Fruit fly (Drosophila melanogaster) whole organism, adult: Measurements from ENCODE around the gene CG32163.

Experiments
- CG11617 ChIP-seq: fragments of 200-800 bp; sonication (Bioruptor generic); optimal IDR thresholded peaks from 2 replicates; lab custom pipeline; 2017; ENCODE audit warnings: mild to moderate bottlenecking, missing biosample characterization, missing genetic modification reagents, missing genetic modification characterization
- CG12768 ChIP-seq: fragments of 200-800 bp; sonication (Bioruptor generic); optimal IDR thresholded peaks from 2 replicates; lab custom pipeline; 2017; ENCODE audit warnings: missing biosample characterization, missing genetic modification characterization, mild to moderate bottlenecking, moderate library complexity, missing genetic modification reagents
- CG14711 ChIP-seq: fragments of 200-800 bp; sonication (Bioruptor generic); optimal IDR thresholded peaks from 2 replicates; lab custom pipeline; 2018; ENCODE audit warnings: missing biosample characterization, mild to moderate bottlenecking, missing genetic modification characterization, moderate library complexity
- CG1620 ChIP-seq: fragments of 200-800 bp; sonication (Bioruptor generic); optimal IDR thresholded peaks from 2 replicates; lab custom pipeline; 2016; ENCODE audit warnings: missing biosample characterization, missing genetic modification characterization
- CG33017 ChIP-seq: fragments of 200-800 bp; sonication (Bioruptor generic); optimal IDR thresholded peaks from 2 replicates; lab custom pipeline; 2018; ENCODE audit warnings: missing biosample characterization, mild to moderate bottlenecking, missing genetic modification characterization, moderate library complexity
- CG5204 ChIP-seq: fragments of 200-800 bp; sonication (Bioruptor generic); optimal IDR thresholded peaks from 2 replicates; lab custom pipeline; 2016; ENCODE audit warnings: missing biosample characterization, missing genetic modification characterization
- CG7045 ChIP-seq: fragments of 200-800 bp; sonication (Bioruptor generic); optimal IDR thresholded peaks from 2 replicates; lab custom pipeline; 2017; ENCODE audit warnings: missing biosample characterization, mild to moderate bottlenecking, missing genetic modification characterization
- CG7101 ChIP-seq: fragments of 200-800 bp; sonication (Bioruptor generic); optimal IDR thresholded peaks from 2 replicates; lab custom pipeline; 2018; ENCODE audit warnings: missing biosample characterization, mild to moderate bottlenecking, missing genetic modification characterization, moderate library complexity
- Clk ChIP-seq: fragments of 200-800 bp; sonication (Bioruptor generic); optimal IDR thresholded peaks from 2 replicates; lab custom pipeline; 2017; ENCODE audit warnings: missing biosample characterization, missing genetic modification characterization
- Crg-1 ChIP-seq: fragments of 200-800 bp; sonication (Bioruptor generic); optimal IDR thresholded peaks from 2 replicates; lab custom pipeline; 2016; ENCODE audit warnings: missing biosample characterization, missing genetic modification characterization
- Hr96 ChIP-seq: fragments of 200-800 bp; sonication (Bioruptor generic); optimal IDR thresholded peaks from 2 replicates; lab custom pipeline; 2016; ENCODE audit warnings: missing biosample characterization, missing genetic modification characterization
- Mnt ChIP-seq: fragments of 200-800 bp; sonication (Bioruptor generic); optimal IDR thresholded peaks from 2 replicates; lab custom pipeline; 2016; ENCODE audit warnings: missing biosample characterization, mild to moderate bottlenecking, missing genetic modification characterization
- bab1 ChIP-seq: fragments of 200-800 bp; sonication (Bioruptor generic); optimal IDR thresholded peaks from 3 replicates; lab custom pipeline; 2019; ENCODE audit warnings: missing biosample characterization, mild to moderate bottlenecking, missing genetic modification characterization, moderate library complexity
- cic ChIP-seq: fragments of 200-800 bp; sonication (Bioruptor generic); optimal IDR thresholded peaks from 2 replicates; lab custom pipeline; 2017; ENCODE audit warnings: missing biosample characterization, mild to moderate bottlenecking, missing genetic modification characterization, moderate library complexity
- cnc ChIP-seq, 2 experiments: fragments of >200 bp; optimal IDR thresholded peaks; 2 replicates each; lab custom pipeline; 2017
- kay ChIP-seq: fragments of 200-800 bp; sonication (Bioruptor generic); peaks from one replicate; lab custom pipeline; 2016; ENCODE audit warnings: missing biosample characterization, missing genetic modification characterization, borderline replicate concordance
- ovo ChIP-seq: fragments of 200-800 bp; sonication (Bioruptor generic); optimal IDR thresholded peaks from 2 replicates; lab custom pipeline; 2016; ENCODE audit warnings: missing biosample characterization, missing genetic modification characterization
- pad ChIP-seq: fragments of 200-800 bp; sonication (Bioruptor generic); optimal IDR thresholded peaks from 3 replicates; lab custom pipeline; 2017; ENCODE audit warnings: missing biosample characterization, missing genetic modification characterization, mild to moderate bottlenecking, moderate library complexity, missing genetic modification reagents
- tj ChIP-seq: fragments of 200-800 bp; sonication (Bioruptor generic); optimal IDR thresholded peaks from 3 replicates; lab custom pipeline; 2017; ENCODE audit warnings: missing biosample characterization, mild to moderate bottlenecking, missing genetic modification characterization, moderate library complexity
- toe ChIP-seq: fragments of 200-800 bp; sonication (Bioruptor generic); optimal IDR thresholded peaks from 2 replicates; lab custom pipeline; 2016; ENCODE audit warnings: missing biosample characterization, missing genetic modification characterization

Gene CG32163

dm6 chr3L:16571739-16572063, 15.3 kb upstream of the CG32163 start:
- TF ChIP-seq CG1620 (GFP tag; lab: Kevin White, UChicago), result no peak
- TF ChIP-seq tj (GFP tag; lab: Kevin White, UChicago), result peak; percentile 89

DNA sequence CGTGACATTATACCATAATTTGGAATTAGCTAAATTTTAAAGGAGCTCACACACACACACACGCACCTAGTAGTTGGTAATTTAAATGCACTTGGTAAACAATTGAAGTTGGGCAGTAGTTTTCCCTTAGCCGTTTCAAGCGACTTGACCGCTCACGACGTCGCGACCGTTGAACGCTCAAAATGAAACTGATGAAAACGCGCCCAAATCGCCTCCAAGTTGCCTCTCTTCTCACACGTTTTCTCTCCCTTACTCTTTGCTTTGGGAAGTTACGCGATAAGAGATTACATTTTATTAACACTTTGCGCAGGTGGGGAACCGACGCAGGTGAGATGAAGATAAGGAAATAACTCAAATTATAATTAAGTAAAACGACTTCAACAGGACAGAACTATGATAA, 14.7 kb upstream of the CG32163 start:
- no peak for TF ChIP-seq bab1
- TF ChIP-seq Clk (GFP tag; lab: Kevin White, UChicago), result no peak
- TF ChIP-seq CG7101 (tag; lab: Kevin White, UChicago), result no peak
- no peak for TF ChIP-seq ovo (GFP tag; lab: Kevin White, UChicago)
- TF ChIP-seq toe (GFP tag; lab: Kevin White, UChicago), result no peak
- peak; percentile 22 for TF ChIP-seq Mnt (GFP tag; lab: Kevin White, UChicago)
- no peak for TF ChIP-seq cic (GFP tag; lab: Kevin White, UChicago)
- no peak for TF ChIP-seq cnc (optimal IDR thresholded peaks at IDR 0.05; lab: Kevin White, UChicago)
- no peak for TF ChIP-seq CG1620 (GFP tag; lab: Kevin White, UChicago)
- TF ChIP-seq CG11617, result no peak
- TF ChIP-seq tj (GFP tag; lab: Kevin White, UChicago), result no peak
- peak; percentile 33 for TF ChIP-seq CG12768 (GFP tag; lab: Kevin White, UChicago)
- TF ChIP-seq pad (GFP tag; lab: Kevin White, UChicago), result peak; percentile 11
- no peak for TF ChIP-seq CG14711 (tag; lab: Kevin White, UChicago)
- TF ChIP-seq CG7045 (GFP tag; lab: Kevin White, UChicago), result no peak
- no peak for TF ChIP-seq Hr96
- TF ChIP-seq Crg-1 (GFP tag; lab: Kevin White, UChicago), result no peak
- peak; percentile 60 for TF ChIP-seq kay
- no peak for TF ChIP-seq CG5204
- TF ChIP-seq CG33017 (tag; lab: Kevin White, UChicago), result no peak

- peak; percentile 8 for TF ChIP-seq cic (GFP tag; lab: Kevin White, UChicago)
- TF ChIP-seq CG12768 (GFP tag; lab: Kevin White, UChicago), result peak; percentile 3
These were observed 13.7 kb upstream of the CG32163 start, which contains the start of gene Mipp1 for dm6 chr3L:16573234-16573633. Mipp1 (minus strand) TSS chr3L:16573334.

DNA sequence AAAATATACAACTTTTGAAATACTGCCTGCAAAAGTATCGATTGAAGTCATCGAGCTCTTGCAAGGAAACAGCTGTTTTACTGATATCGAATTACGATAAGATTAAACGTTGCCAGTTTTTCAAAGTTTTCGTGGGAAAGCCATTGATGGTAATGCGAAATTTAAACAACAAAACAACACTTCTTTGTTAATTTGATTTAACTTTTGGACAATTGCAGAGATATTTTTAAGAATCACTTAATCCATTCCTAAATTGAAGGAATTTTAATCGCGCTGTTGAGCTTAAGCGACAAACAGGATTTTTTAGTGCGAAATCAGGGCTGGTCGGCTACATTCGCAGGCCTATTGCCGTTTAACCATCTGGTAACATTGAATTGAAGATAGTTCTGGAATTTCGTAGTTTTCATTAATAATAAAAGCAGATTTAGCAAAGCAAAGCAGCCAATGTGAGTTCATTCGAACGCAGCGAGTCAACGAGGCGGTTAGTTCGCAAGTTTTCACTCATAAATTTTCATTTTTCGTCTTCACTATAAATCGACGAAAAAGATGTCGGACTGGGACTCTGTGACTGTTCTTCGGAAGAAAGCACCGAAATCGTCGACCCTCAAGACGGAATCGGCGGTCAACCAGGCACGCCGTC, 12.5 kb upstream of the CG32163 start, which contains the start of gene mbf1:
TSS of gene mbf1 (plus strand) at position 130 of the 640 bp plus-strand sequence.
- TF ChIP-seq pad (GFP tag; lab: Kevin White, UChicago), result no peak
- TF ChIP-seq cic (GFP tag; lab: Kevin White, UChicago), result peak; percentile 22
- TF ChIP-seq Hr96, result no peak
- TF ChIP-seq toe (GFP tag; lab: Kevin White, UChicago), result no peak
- TF ChIP-seq bab1, result peak; percentile 63
- no peak for TF ChIP-seq Crg-1 (GFP tag; lab: Kevin White, UChicago)
- no peak for TF ChIP-seq CG12768 (GFP tag; lab: Kevin White, UChicago)
- peak; percentile 15 for TF ChIP-seq tj (GFP tag; lab: Kevin White, UChicago)
- no peak for TF ChIP-seq CG5204
- peak; percentile 39 for TF ChIP-seq Mnt (GFP tag; lab: Kevin White, UChicago)
- TF ChIP-seq CG1620 (GFP tag; lab: Kevin White, UChicago), result peak; percentile 13
- TF ChIP-seq kay, result peak; percentile 93
- no peak for TF ChIP-seq cnc (optimal IDR thresholded peaks at IDR 0.05; lab: Kevin White, UChicago)
- no peak for TF ChIP-seq ovo (GFP tag; lab: Kevin White, UChicago)
- peak; percentile 8 for TF ChIP-seq CG7101 (tag; lab: Kevin White, UChicago)
- peak; percentile 44 for TF ChIP-seq CG11617
- TF ChIP-seq CG7045 (GFP tag; lab: Kevin White, UChicago), result no peak
- TF ChIP-seq Clk (GFP tag; lab: Kevin White, UChicago), result no peak
- no peak for TF ChIP-seq CG33017 (tag; lab: Kevin White, UChicago)
- TF ChIP-seq CG14711 (tag; lab: Kevin White, UChicago), result no peak

DNA sequence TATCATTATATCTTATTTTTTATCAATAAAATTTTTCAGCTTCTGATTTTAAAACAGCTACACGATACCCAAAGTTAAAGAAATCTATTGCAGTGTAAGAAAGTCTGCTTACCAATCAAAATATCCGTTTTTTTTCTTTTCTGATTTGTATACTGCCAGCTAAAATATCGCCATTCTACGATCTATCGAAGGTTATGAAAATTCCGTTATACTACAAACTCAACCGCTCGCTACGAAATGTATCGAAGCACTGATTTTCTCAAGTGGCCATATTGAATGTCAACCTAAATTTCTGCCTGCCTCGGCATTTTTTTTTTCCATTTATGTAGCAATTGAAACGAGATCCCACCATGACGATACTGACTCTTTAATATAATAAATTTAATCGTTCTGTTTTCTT, 6.9 kb upstream of the CG32163 start, which contains the start of gene nxf2:
TSS of gene nxf2 (minus strand) at position 258 of the 400 bp plus-strand sequence.
- TF ChIP-seq tj (GFP tag; lab: Kevin White, UChicago) (peak; percentile 98), CG33017 (tag; lab: Kevin White, UChicago) (no peak), bab1 (peak; percentile 65), ovo (GFP tag; lab: Kevin White, UChicago) (peak; percentile 54)

DNA sequence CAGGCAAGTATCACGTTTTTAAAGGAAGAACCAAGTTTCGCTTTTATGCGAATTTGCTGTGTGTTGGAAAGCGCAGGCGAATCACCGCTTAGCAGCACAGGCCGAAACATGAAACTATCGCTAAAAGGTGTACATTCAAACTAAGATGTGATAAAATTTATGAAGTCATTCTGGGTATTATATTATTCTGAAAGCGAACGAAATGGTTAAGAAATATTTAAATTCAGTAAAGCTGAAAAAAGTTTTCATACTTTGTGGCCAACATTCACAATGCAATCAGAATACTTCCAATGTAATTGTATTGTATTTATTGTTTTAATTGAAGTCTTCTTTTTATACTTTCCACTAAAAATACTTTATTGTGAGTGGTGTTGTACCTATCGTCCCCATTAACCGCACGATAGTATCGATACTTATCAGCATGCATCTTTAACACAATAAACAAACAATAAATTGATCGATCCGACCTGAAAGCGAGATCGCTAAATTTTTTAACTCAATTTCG, 5.7 kb upstream of the CG32163 start, which contains the start of gene Smn:
TSS of gene Smn (minus strand) at position 347 of the 505 bp plus-strand sequence.
- peak; percentile 47 for TF ChIP-seq CG14711 (tag; lab: Kevin White, UChicago)
- TF ChIP-seq CG11617, result peak; percentile 63
- peak; percentile 34 for TF ChIP-seq ovo (GFP tag; lab: Kevin White, UChicago)
- peak; percentile 4 for TF ChIP-seq Clk (GFP tag; lab: Kevin White, UChicago)
- no peak for TF ChIP-seq Hr96
- TF ChIP-seq cnc (optimal IDR thresholded peaks at IDR 0.05; lab: Kevin White, UChicago), result no peak
- TF ChIP-seq Crg-1 (GFP tag; lab: Kevin White, UChicago), result peak; percentile 82
- TF ChIP-seq CG1620 (GFP tag; lab: Kevin White, UChicago), result peak; percentile 56
- peak; percentile 28 for TF ChIP-seq tj (GFP tag; lab: Kevin White, UChicago)
- peak; percentile 68 for TF ChIP-seq bab1
- no peak for TF ChIP-seq CG5204
- peak; percentile 69 for TF ChIP-seq pad (GFP tag; lab: Kevin White, UChicago)
- peak; percentile 64 for TF ChIP-seq CG7101 (tag; lab: Kevin White, UChicago)
- peak; percentile 54 for TF ChIP-seq CG33017 (tag; lab: Kevin White, UChicago)
- TF ChIP-seq cic (GFP tag; lab: Kevin White, UChicago), result no peak
- TF ChIP-seq CG7045 (GFP tag; lab: Kevin White, UChicago), result no peak
- TF ChIP-seq kay, result no peak
- TF ChIP-seq Mnt (GFP tag; lab: Kevin White, UChicago), result peak; percentile 49
- TF ChIP-seq toe (GFP tag; lab: Kevin White, UChicago), result no peak
- TF ChIP-seq CG12768 (GFP tag; lab: Kevin White, UChicago), result peak; percentile 28
